Worm (Caenorhabditis elegans) whole organism, mixed stage, embryonic: ENCODE results near the gene ppfr-4.

ENCODE experiments used
- ces-1 ChIP-seq: fragments of 150-350 bp; optimal IDR thresholded peaks from 2 replicates; lab custom pipeline; 2014; ENCODE audit warnings: missing biosample characterization, missing genetic modification reagents, missing genetic modification characterization
- elt-3 ChIP-seq: fragments of 150-350 bp; optimal IDR thresholded peaks from 2 replicates; lab custom pipeline; 2014; ENCODE audit warnings: missing biosample characterization, missing genetic modification characterization
- pha-4 ChIP-seq: fragments of 150-350 bp; optimal IDR thresholded peaks from 2 replicates; lab custom pipeline; 2018; ENCODE audit warnings: missing biosample characterization, missing genetic modification reagents, missing genetic modification characterization
- sptf-1 ChIP-seq: sonication (generic microtip); optimal IDR thresholded peaks from 2 replicates; lab custom pipeline; 2017; ENCODE audit warnings: mild to moderate bottlenecking, missing genetic modification characterization, moderate library complexity, missing compliant biosample characterization

- no peak for TF ChIP-seq elt-3 (tag; lab: Kevin White, UChicago)
- TF ChIP-seq ces-1 (GFP tag; lab: Kevin White, UChicago) = no peak
- no peak for TF ChIP-seq pha-4 (tag; lab: Kevin White, UChicago)
- TF ChIP-seq sptf-1 (tag; lab: Kevin White, UChicago) = no peak
Measured at ce11 chrIII:2603671-2604070, 16.1 kb upstream of the ppfr-4 start, which contains the start of gene Y71H2B.11.
